Worm (Caenorhabditis elegans): ENCODE measurements around the gene wip-1.
A peak's percentile ranks its signal among the peaks of the same experiment; 100 is the strongest.

Gene wip-1

DNA sequence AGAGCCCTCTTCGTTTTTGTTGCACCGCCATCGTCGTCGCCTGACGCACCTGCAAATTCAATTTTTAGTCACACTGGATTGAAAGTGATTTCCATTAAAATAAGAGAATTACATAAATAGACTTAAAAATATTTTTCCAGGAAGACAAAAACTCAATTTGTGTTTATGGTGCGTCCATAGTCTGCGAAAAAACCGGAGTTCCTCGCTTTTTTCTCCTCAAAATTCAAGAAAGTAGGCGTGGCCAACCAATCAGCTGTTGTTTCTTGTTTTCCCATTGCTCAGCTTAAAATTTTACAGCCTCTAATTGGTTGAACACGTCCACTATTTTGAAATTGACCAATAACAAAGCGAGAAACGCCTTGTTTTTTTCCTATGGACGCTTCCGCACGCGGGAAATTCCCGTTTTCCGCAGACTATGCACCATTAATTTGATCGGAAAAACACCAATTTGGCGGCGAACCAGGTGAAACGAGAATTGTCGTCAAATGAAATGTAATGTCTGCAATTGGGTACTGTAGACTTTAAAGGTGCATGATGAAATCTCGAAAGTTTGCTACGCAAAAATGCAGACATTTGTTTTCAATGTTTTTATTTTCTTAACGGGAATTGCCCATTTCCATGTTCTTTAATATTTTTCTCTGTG lies 33.9 kb upstream of the wip-1 start, which contains the start of gene C27F2.7 (continued):
- TF ChIP-seq ceh-58 (GFP tag; IDR thresholded peaks at IDR 0.05) (no peak), ekl-4 (GFP tag; IDR thresholded peaks at IDR 0.05) (peak; percentile 66), lin-26 (GFP tag; IDR thresholded peaks at IDR 0.05) (no peak), nhr-80 (tag; optimal IDR thresholded peaks at IDR 0.05) (no peak), nfya-2 (GFP tag; IDR thresholded peaks at IDR 0.05) (peak; percentile 92), bed-1 (GFP tag; IDR thresholded peaks at IDR 0.05) (no peak), attf-6 (GFP tag; IDR thresholded peaks at IDR 0.05) (peak; percentile 22; the same call in 1 of the 2 replicates), chd-7 (tag; optimal IDR thresholded peaks at IDR 0.05) (no peak), mes-4 (tag; optimal IDR thresholded peaks at IDR 0.05) (no peak), D2030.7 (GFP tag; IDR thresholded peaks at IDR 0.05) (peak; percentile 79), let-607 (tag; optimal IDR thresholded peaks at IDR 0.05) (no peak), lsl-1 (GFP tag; optimal IDR thresholded peaks at IDR 0.05) (peak; percentile 94), ceh-27 (GFP tag; optimal IDR thresholded peaks at IDR 0.05) (no peak), F10E7.11 (tag; optimal IDR thresholded peaks at IDR 0.05) (no peak), hmg-1.2 (GFP tag; IDR thresholded peaks at IDR 0.05) (peak; percentile 48), let-526 (GFP tag; IDR thresholded peaks at IDR 0.05) (no peak), atf-7 (tag; optimal IDR thresholded peaks at IDR 0.05) (no peak), hsf-1 (GFP tag; IDR thresholded peaks at IDR 0.05) (peak; percentile 70), Y53G8AR.9 (GFP tag; conservative IDR thresholded peaks at IDR 0.05) (0 out of 2 replicates have a peak, but pooled peaks have one; percentile 57), lin-35 (GFP tag; optimal IDR thresholded peaks at IDR 0.05) (no peak), gei-17 (GFP tag; optimal IDR thresholded peaks at IDR 0.05) (no peak), ceh-79 (tag; optimal IDR thresholded peaks at IDR 0.05) (no peak), ets-4 (GFP tag; optimal IDR thresholded peaks at IDR 0.05) (no peak), efl-1 (GFP tag; optimal IDR thresholded peaks at IDR 0.05) (peak; percentile 82), F22D6.2 (tag; optimal IDR thresholded peaks at IDR 0.05) (no peak), ceh-40 (GFP tag; IDR thresholded peaks at IDR 0.05) (no peak), ztf-22 (GFP tag; optimal IDR thresholded peaks at IDR 0.05) (no peak), F57A8.1 (GFP tag; optimal IDR thresholded peaks at IDR 0.05) (no peak), ztf-26 (tag; optimal IDR thresholded peaks at IDR 0.05) (no peak), hrde-1 (tag; optimal IDR thresholded peaks at IDR 0.05; ENCODE audit: borderline replicate concordance) (peak; percentile 29), nfya-1 (tag; optimal IDR thresholded peaks at IDR 0.05; ENCODE audit: borderline replicate concordance, insufficient read depth) (no peak)

- TF ChIP-seq dpff-1 (tag; optimal IDR thresholded peaks at IDR 0.05): no peak
- no peak for TF ChIP-seq fkh-3 (tag; optimal IDR thresholded peaks at IDR 0.05)
- peak; percentile 63 for TF ChIP-seq madf-6 (GFP tag; IDR thresholded peaks at IDR 0.05)
- no peak for TF ChIP-seq lin-26 (GFP tag; IDR thresholded peaks at IDR 0.05)
- peak; percentile 78 for TF ChIP-seq lin-54 (GFP tag; optimal IDR thresholded peaks at IDR 0.05)
- TF ChIP-seq F33H1.4 (GFP tag; IDR thresholded peaks at IDR 0.05): peak; percentile 37; the same call in 1 of the 2 replicates
- no peak for TF ChIP-seq mcd-1 (GFP tag; IDR thresholded peaks at IDR 0.05)
- TF ChIP-seq ceh-40 (GFP tag; IDR thresholded peaks at IDR 0.05): no peak
- 0 out of 2 replicates have a peak, but pooled peaks have one; percentile 5 for TF ChIP-seq madf-8 (GFP tag; conservative IDR thresholded peaks at IDR 0.05)
- TF ChIP-seq efl-1 (GFP tag; optimal IDR thresholded peaks at IDR 0.05): peak; percentile 63
- TF ChIP-seq dox-1 (GFP tag; IDR thresholded peaks at IDR 0.05): 0 out of 2 replicates have a peak, but pooled peaks have one; percentile 21
- no peak for TF ChIP-seq rpc-1 (optimal IDR thresholded peaks at IDR 0.05)
- no peak for TF ChIP-seq rpc-1 (tag; optimal IDR thresholded peaks at IDR 0.05)
- TF ChIP-seq dpl-1 (GFP tag; optimal IDR thresholded peaks at IDR 0.05): peak; percentile 58
- TF ChIP-seq lsl-1 (GFP tag; optimal IDR thresholded peaks at IDR 0.05): peak; percentile 17
- no peak for TF ChIP-seq B0019.2 (GFP tag; conservative IDR thresholded peaks at IDR 0.05)
- TF ChIP-seq sptf-2 (GFP tag; optimal IDR thresholded peaks at IDR 0.05): no peak
These were observed 31.6 kb upstream of the wip-1 start, which contains the start of the genes C27F2.10 and wdr-60 for ce11 chrIII:4986790-4987259. TSS of gene C27F2.10 (minus strand) at chrIII:4986898. TSS of gene wdr-60 (plus strand) at chrIII:4987209.
